Worm (Caenorhabditis elegans) whole organism, young adult: Measurements from ENCODE around the gene saps-1.

ENCODE experiments used
- B0019.2 ChIP-seq: fragments of 200-800 bp; sonication (Bioruptor generic); conservative IDR thresholded peaks from 2 replicates; pipeline ENCODE4 v1.3.6; 2022; ENCODE audit warnings: missing genetic modification reagents, missing genetic modification characterization, missing compliant biosample characterization
- B0035.1 ChIP-seq: sonication (generic microtip); optimal IDR thresholded peaks from 2 replicates; lab custom pipeline; 2016; ENCODE audit warnings: missing genetic modification characterization, mild to moderate bottlenecking, missing compliant biosample characterization, missing genotype, missing genetic modification reagents
- B0261.1 ChIP-seq: sonication (generic microtip); optimal IDR thresholded peaks from 2 replicates; lab custom pipeline; 2016; ENCODE audit warnings: mild to moderate bottlenecking, missing genetic modification characterization, moderate library complexity, missing compliant biosample characterization
- C06A6.2 ChIP-seq: fragments of 200-800 bp; sonication (Bioruptor generic); conservative IDR thresholded peaks from 2 replicates; pipeline ENCODE4 v1.3.6; 2022; ENCODE audit warnings: missing genetic modification characterization, missing compliant biosample characterization
- F10E7.11 ChIP-seq: sonication (generic microtip); optimal IDR thresholded peaks from 2 replicates; lab custom pipeline; 2017; ENCODE audit warnings: mild to moderate bottlenecking, missing genetic modification characterization, moderate library complexity, missing compliant biosample characterization
- F33H1.4 ChIP-seq: fragments of 200-800 bp; sonication (Bioruptor generic); IDR thresholded peaks from 2 replicates; pipeline ENCODE4 v1.3.6; 2022; ENCODE audit warnings: missing genetic modification reagents, missing genetic modification characterization, missing compliant biosample characterization
- F39B2.1 ChIP-seq: fragments of 200-800 bp; sonication (Bioruptor generic); IDR thresholded peaks from 2 replicates; pipeline ENCODE4 v1.3.6; 2022; ENCODE audit warnings: missing genetic modification reagents, missing genetic modification characterization, missing compliant biosample characterization
- T07F8.4 ChIP-seq: sonication (generic microtip); optimal IDR thresholded peaks from 2 replicates; lab custom pipeline; 2016; ENCODE audit warnings: mild to moderate bottlenecking, missing genetic modification characterization, moderate library complexity, missing compliant biosample characterization
- Y67H2A.10 ChIP-seq: fragments of 200-800 bp; sonication (Bioruptor generic); conservative IDR thresholded peaks from 2 replicates; pipeline ENCODE4 v1.3.6; 2022; ENCODE audit warnings: missing genetic modification reagents, missing genetic modification characterization, missing compliant biosample characterization
- aptf-2 ChIP-seq: fragments of 200-800 bp; sonication (Bioruptor generic); conservative IDR thresholded peaks from 2 replicates; pipeline ENCODE4 v1.3.6; 2022; ENCODE audit warnings: missing genetic modification reagents, missing genetic modification characterization, missing compliant biosample characterization
- ccch-3 ChIP-seq: fragments of 200-800 bp; sonication (Bioruptor generic); optimal IDR thresholded peaks from 2 replicates; lab custom pipeline; 2018; ENCODE audit warnings: mild to moderate bottlenecking, missing genetic modification characterization, missing compliant biosample characterization
- cebp-1 ChIP-seq, 2 experiments: fragments of 200-800 bp in 1 of 2; sonication (Bioruptor generic) in 1 of 2; sonication (generic microtip) in 1 of 2; IDR thresholded peaks in 1 of 2; optimal IDR thresholded peaks in 1 of 2; 2 replicates each; pipeline versions ENCODE4 v1.3.6 to Lab custom; 2017 to 2022; ENCODE audit warnings: missing compliant biosample characterization in 2 of 2, missing genetic modification characterization in 2 of 2, mild to moderate bottlenecking in 1 of 2, missing genetic modification reagents in 1 of 2, moderate library complexity in 1 of 2
- cebp-2 ChIP-seq: fragments of 200-800 bp; sonication (Bioruptor generic); IDR thresholded peaks from 2 replicates; pipeline ENCODE4 v1.3.6; 2022; ENCODE audit warnings: missing genetic modification characterization, missing compliant biosample characterization
- ceh-58 ChIP-seq: fragments of 200-800 bp; sonication (Bioruptor generic); IDR thresholded peaks from 2 replicates; pipeline ENCODE4 v1.3.6; 2022; ENCODE audit warnings: missing genetic modification characterization, missing compliant biosample characterization
- ceh-79 ChIP-seq: sonication (generic microtip); optimal IDR thresholded peaks from 2 replicates; lab custom pipeline; 2017; ENCODE audit warnings: mild to moderate bottlenecking, missing genetic modification characterization, missing compliant biosample characterization
- ceh-91 ChIP-seq: fragments of 200-800 bp; sonication (Bioruptor generic); IDR thresholded peaks from 2 replicates; pipeline ENCODE4 v1.3.6; 2022; ENCODE audit warnings: missing genetic modification reagents, missing genetic modification characterization, missing compliant biosample characterization
- egrh-3 ChIP-seq: fragments of 200-800 bp; sonication (Bioruptor generic); IDR thresholded peaks from 2 replicates; pipeline ENCODE4 v1.3.6; 2022; ENCODE audit warnings: missing genetic modification reagents, missing genetic modification characterization, missing compliant biosample characterization
- fkh-3 ChIP-seq: sonication (generic microtip); optimal IDR thresholded peaks from 2 replicates; lab custom pipeline; 2016; ENCODE audit warnings: mild to moderate bottlenecking, missing genetic modification characterization, missing compliant biosample characterization
- gei-17 ChIP-seq: fragments of 200-800 bp; sonication (Bioruptor generic); optimal IDR thresholded peaks from 2 replicates; lab custom pipeline; 2018; ENCODE audit warnings: mild to moderate bottlenecking, missing genetic modification characterization, missing compliant biosample characterization
- him-1 ChIP-seq: sonication (generic microtip); optimal IDR thresholded peaks from 2 replicates; lab custom pipeline; 2016; ENCODE audit warnings: missing genotype, missing genetic modification reagents, missing genetic modification characterization, missing compliant biosample characterization
- hmg-1.2 ChIP-seq: fragments of 200-800 bp; sonication (Bioruptor generic); IDR thresholded peaks from 2 replicates; pipeline ENCODE4 v1.3.6; 2022; ENCODE audit warnings: missing genetic modification reagents, missing genetic modification characterization, missing compliant biosample characterization
- hmg-20 ChIP-seq: fragments of 200-800 bp; sonication (Bioruptor generic); IDR thresholded peaks from 2 replicates; pipeline ENCODE4 v1.3.6; 2022; ENCODE audit warnings: missing genetic modification reagents, missing genetic modification characterization, missing compliant biosample characterization
- hrde-1 ChIP-seq: sonication (generic microtip); optimal IDR thresholded peaks from 2 replicates; lab custom pipeline; 2016; ENCODE audit warnings: missing genetic modification characterization, mild to moderate bottlenecking, missing compliant biosample characterization, moderate library complexity, missing genotype, missing genetic modification reagents, borderline replicate concordance
- lin-26 ChIP-seq: fragments of 200-800 bp; sonication (Bioruptor generic); IDR thresholded peaks from 2 replicates; pipeline ENCODE4 v1.3.6; 2022; ENCODE audit warnings: missing genetic modification reagents, missing genetic modification characterization, missing compliant biosample characterization
- lin-35 ChIP-seq, 3 experiments: fragments of 150-350 bp in 2 of 3; sonication (generic microtip) in 1 of 3; optimal IDR thresholded peaks; 2 replicates each; lab custom pipeline; 2014 to 2018; ENCODE audit warnings: missing biosample characterization in 3 of 3, missing genetic modification characterization in 3 of 3, missing genetic modification reagents in 3 of 3
- nhr-80 ChIP-seq: sonication (generic microtip); optimal IDR thresholded peaks from 2 replicates; lab custom pipeline; 2016; ENCODE audit warnings: missing genetic modification characterization, missing compliant biosample characterization
- repo-1 ChIP-seq: sonication (generic microtip); optimal IDR thresholded peaks from 2 replicates; lab custom pipeline; 2017; ENCODE audit warnings: mild to moderate bottlenecking, missing genetic modification characterization, missing compliant biosample characterization
- snpc-1.3 ChIP-seq: sonication (generic microtip); optimal IDR thresholded peaks from 2 replicates; lab custom pipeline; 2017; ENCODE audit warnings: missing genetic modification characterization, mild to moderate bottlenecking, missing compliant biosample characterization, antibody characterized with exemption, moderate library complexity, missing genotype, missing genetic modification reagents; ENCODE audit not compliant: insufficient read depth
- snpc-4 ChIP-seq, 5 experiments: fragments of 150-350 bp in 1 of 5; sonication (generic microtip) in 4 of 5; optimal IDR thresholded peaks; 2 replicates each; lab custom pipeline; 2014 to 2018; ENCODE audit warnings: missing genetic modification characterization in 5 of 5, missing biosample characterization in 3 of 5, antibody characterized with exemption in 2 of 5, mild to moderate bottlenecking in 2 of 5, missing compliant biosample characterization in 2 of 5, missing genotype in 2 of 5, moderate library complexity in 2 of 5, missing genetic modification reagents in 1 of 5
- somi-1 ChIP-seq: fragments of 200-800 bp; sonication (Bioruptor generic); optimal IDR thresholded peaks from 2 replicates; lab custom pipeline; 2018; ENCODE audit warnings: mild to moderate bottlenecking, missing genetic modification characterization, missing compliant biosample characterization
- xnd-1 ChIP-seq: sonication (generic microtip); optimal IDR thresholded peaks from 2 replicates; lab custom pipeline; 2016; ENCODE audit warnings: missing genotype, missing genetic modification reagents, missing genetic modification characterization, missing compliant biosample characterization
- ztf-3 ChIP-seq: fragments of 200-800 bp; sonication (Bioruptor generic); optimal IDR thresholded peaks from 2 replicates; lab custom pipeline; 2018; ENCODE audit warnings: mild to moderate bottlenecking, missing genetic modification characterization, missing compliant biosample characterization

saps-1 gene

DNA sequence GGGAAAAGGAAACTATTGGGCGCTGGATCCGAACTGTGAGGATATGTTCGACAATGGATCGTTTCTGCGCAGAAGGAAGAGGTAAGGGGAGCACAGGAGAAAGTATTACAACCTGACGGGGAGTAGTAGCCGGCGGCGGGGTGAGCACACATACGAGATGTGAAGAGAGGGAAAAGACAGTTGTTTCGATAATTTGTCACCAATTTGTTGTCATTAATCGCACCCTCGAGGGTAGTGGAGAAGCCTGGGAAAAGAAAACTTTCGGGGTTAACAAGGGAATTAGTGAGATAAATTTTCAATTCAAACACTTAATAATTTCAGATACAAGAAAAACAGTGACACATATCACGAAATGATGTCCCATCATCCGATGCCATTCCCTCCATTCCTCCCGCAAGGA is 14.5 kb upstream of the saps-1 start:
- TF ChIP-seq F10E7.11: no peak
- no peak for TF ChIP-seq ztf-3
- TF ChIP-seq ceh-58: no peak
- no peak for TF ChIP-seq C06A6.2 (GFP tag; lab: Robert Waterston, UW)
- TF ChIP-seq, all 124 proteins: peak for 0

DNA sequence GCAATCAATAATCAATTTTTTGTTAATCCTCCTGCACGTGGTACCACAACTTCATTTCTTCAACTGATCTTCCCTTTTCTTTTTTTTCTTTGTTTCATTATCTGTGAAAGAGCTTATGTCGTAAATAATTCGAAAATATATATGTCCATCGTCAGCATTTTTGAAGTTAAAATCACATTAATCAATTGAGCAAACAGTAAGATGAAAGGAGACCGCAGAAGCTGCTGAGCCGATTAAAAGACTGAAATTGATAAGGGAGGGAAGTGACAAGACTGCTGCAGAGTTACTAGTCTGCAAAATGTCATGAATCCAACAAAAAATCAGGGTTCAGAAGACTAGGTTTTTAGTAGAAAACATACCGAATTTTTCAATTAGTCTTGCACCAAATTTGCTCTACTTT is 13.7 kb upstream of the saps-1 start:
- TF ChIP-seq lin-26 (GFP tag; lab: Robert Waterston, UW): no peak
- no peak for TF ChIP-seq ceh-79 (tag; lab: Kevin White, UChicago)
- TF ChIP-seq somi-1 (GFP tag; lab: Kevin White, UChicago): no peak
- no peak for TF ChIP-seq hrde-1 (tag; lab: Kevin White, UChicago)
- TF ChIP-seq snpc-4 (GFP tag; optimal IDR thresholded peaks at IDR 0.05; lab: Kevin White, UChicago): no peak
- TF ChIP-seq snpc-4 (tag; optimal IDR thresholded peaks at IDR 0.05; lab: Kevin White, UChicago): no peak
- TF ChIP-seq aptf-2: no peak
- no peak for TF ChIP-seq egrh-3
- no peak for TF ChIP-seq T07F8.4 (tag; lab: Kevin White, UChicago)

DNA sequence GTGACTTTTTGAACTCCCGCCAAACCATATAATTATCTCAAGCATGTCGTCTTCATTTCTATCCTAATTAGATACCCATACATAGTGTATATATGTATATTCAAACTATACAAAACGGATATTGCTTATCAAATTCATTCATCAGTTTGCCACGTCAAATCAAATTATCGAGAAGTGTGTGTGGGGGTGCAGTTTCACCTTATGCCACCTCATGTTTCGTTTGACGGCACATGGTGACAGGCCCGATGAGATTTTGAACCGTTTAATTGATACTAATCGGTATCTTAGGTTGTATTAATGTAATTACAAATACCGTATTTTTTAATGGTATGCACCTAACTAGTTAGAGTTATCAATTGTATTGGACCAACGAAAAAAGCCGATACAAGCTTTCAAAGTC is 12.8 kb upstream of the saps-1 start:
- TF ChIP-seq F33H1.4 (GFP tag; lab: Robert Waterston, UW) (no peak), F39B2.1 (no peak), ceh-79 (tag; lab: Kevin White, UChicago) (no peak), cebp-1 (GFP tag; IDR thresholded peaks at IDR 0.05; lab: Robert Waterston, UW) (no peak), cebp-1 (tag; optimal IDR thresholded peaks at IDR 0.05; lab: Kevin White, UChicago) (no peak), cebp-2 (no peak), Y67H2A.10 (no peak), B0035.1 (no peak), B0019.2 (GFP tag; lab: Robert Waterston, UW) (no peak), lin-35 (GFP tag; optimal IDR thresholded peaks at IDR 0.05; lab: Kevin White, UChicago) (no peak), repo-1 (tag; lab: Kevin White, UChicago) (no peak), gei-17 (GFP tag; lab: Kevin White, UChicago) (no peak), B0261.1 (tag; lab: Kevin White, UChicago) (no peak), him-1 (tag; lab: Kevin White, UChicago) (no peak)

DNA sequence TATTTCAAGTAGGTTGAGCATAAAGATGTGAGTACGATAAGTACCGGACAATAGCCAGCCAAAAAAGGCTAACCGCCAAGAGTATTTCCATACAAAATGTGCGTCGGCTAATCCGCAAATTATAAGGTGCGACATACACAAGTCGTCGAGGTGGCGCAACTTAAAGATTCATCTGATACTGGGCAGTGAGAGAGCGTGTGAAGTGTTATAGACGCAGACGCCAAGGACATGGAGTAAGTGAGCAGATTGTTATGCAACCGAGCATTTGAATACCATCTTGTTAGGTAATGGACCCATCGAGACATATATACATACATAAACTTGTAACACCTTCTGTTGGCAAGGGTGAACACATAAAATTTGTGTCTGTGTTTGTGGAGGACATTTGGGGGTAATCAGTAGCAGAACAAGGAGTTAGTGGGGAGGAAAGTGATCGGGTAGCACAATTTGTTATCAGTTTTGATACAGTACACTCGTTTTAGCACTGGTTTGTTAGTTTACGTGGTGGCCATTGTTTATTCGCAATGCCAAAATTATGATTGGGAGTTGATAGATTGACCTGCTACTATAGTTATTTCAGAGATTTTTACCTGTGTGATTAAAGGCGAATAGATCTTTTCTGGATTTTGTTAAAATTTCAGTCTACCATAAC is 12.1 kb upstream of the saps-1 start:
- TF ChIP-seq hmg-1.2 (GFP tag; lab: Robert Waterston, UW): no peak
- no peak for TF ChIP-seq ccch-3 (GFP tag; lab: Kevin White, UChicago)
- TF ChIP-seq snpc-1.3 (tag; lab: Kevin White, UChicago): no peak
- TF ChIP-seq nhr-80 (tag; lab: Kevin White, UChicago): peak; percentile 17

DNA sequence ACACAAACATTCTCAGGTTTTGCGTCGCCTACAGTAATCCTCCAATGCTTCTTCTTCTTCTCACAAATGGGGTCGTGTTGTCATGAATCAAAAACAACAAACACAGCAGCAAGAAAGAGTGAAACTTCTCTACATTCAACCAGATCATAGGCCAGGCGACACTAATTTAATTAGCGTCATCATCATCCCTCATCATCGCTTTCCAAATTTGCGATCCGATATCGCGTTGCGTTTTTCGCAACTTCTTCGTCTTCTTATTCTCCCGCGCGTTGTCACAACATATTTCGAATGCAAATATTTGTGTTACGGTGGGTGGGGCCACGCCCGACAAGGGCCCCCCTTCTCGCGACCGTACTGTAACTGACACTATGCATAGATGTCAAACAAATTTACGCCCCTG is 11.0 kb upstream of the saps-1 start:
- no peak for TF ChIP-seq ceh-91 (GFP tag; lab: Robert Waterston, UW)
- TF ChIP-seq cebp-1 (GFP tag; IDR thresholded peaks at IDR 0.05; lab: Robert Waterston, UW): no peak
- no peak for TF ChIP-seq cebp-1 (tag; optimal IDR thresholded peaks at IDR 0.05; lab: Kevin White, UChicago)
- TF ChIP-seq xnd-1 (tag; lab: Kevin White, UChicago): no peak
- TF ChIP-seq snpc-1.3 (tag; lab: Kevin White, UChicago): no peak
- TF ChIP-seq fkh-3 (tag; lab: Kevin White, UChicago): no peak
- no peak for TF ChIP-seq hmg-20 (GFP tag; lab: Robert Waterston, UW)
- TF ChIP-seq F39B2.1: no peak
- TF ChIP-seq lin-35 (GFP tag; optimal IDR thresholded peaks at IDR 0.05; lab: Kevin White, UChicago): no peak
